Fruit fly (Drosophila melanogaster) whole organism, embryonic: ENCODE data around the gene CG5639.

Experiments
- Ada2b ChIP-seq: fragments of 200-800 bp; sonication (Bioruptor generic); IDR thresholded peaks from 2 replicates; pipeline ENCODE4 v1.3.6; 2022; ENCODE audit warnings: missing biosample characterization, missing genetic modification characterization
- CG10543 ChIP-seq: fragments of 200-800 bp; sonication (Bioruptor generic); optimal IDR thresholded peaks from 3 replicates; lab custom pipeline; 2017; ENCODE audit warnings: missing biosample characterization, mild to moderate bottlenecking, missing genetic modification characterization, moderate library complexity
- CG11456 ChIP-seq: fragments of 200-800 bp; sonication (Bioruptor generic); IDR thresholded peaks from 3 replicates; pipeline ENCODE4 v1.3.6; 2022; ENCODE audit warnings: missing biosample characterization, missing genetic modification characterization
- CG11696 ChIP-seq: fragments of 200-800 bp; sonication (Bioruptor generic); IDR thresholded peaks from 2 replicates; pipeline ENCODE4 v1.3.6; 2022; ENCODE audit warnings: missing biosample characterization, missing genetic modification characterization
- CG13624 ChIP-seq: fragments of 200-800 bp; sonication (Bioruptor generic); optimal IDR thresholded peaks from 2 replicates; lab custom pipeline; 2016; ENCODE audit warnings: missing biosample characterization, missing genetic modification characterization
- CG14050 ChIP-seq: fragments of 200-800 bp; sonication (Bioruptor generic); IDR thresholded peaks from 3 replicates; pipeline ENCODE4 v1.3.6; 2022; ENCODE audit warnings: missing biosample characterization, missing genetic modification characterization
- CG15514 ChIP-seq: fragments of 200-800 bp; sonication (Bioruptor generic); optimal IDR thresholded peaks from 3 replicates; lab custom pipeline; 2017; ENCODE audit warnings: missing biosample characterization, missing genetic modification characterization, mild to moderate bottlenecking, moderate library complexity, missing genetic modification reagents
- CG1602 ChIP-seq: fragments of 200-800 bp; sonication (Bioruptor generic); optimal IDR thresholded peaks from 3 replicates; lab custom pipeline; 2016; ENCODE audit warnings: missing biosample characterization, missing genetic modification characterization
- CG17359 ChIP-seq: fragments of 200-800 bp; sonication (Bioruptor generic); optimal IDR thresholded peaks from 3 replicates; lab custom pipeline; 2018; ENCODE audit warnings: missing biosample characterization, mild to moderate bottlenecking, missing genetic modification characterization, moderate library complexity
- CG17612 ChIP-seq: fragments of 200-800 bp; sonication (Bioruptor generic); IDR thresholded peaks from 2 replicates; pipeline ENCODE4 v1.3.6; 2022; ENCODE audit warnings: missing biosample characterization, missing genetic modification characterization
- CG18262 ChIP-seq: fragments of 200-800 bp; optimal IDR thresholded peaks from 3 replicates; lab custom pipeline; 2019; ENCODE audit warnings: missing biosample characterization, mild to moderate bottlenecking, missing genetic modification characterization, moderate library complexity
- CG1832 ChIP-seq: fragments of 200-800 bp; sonication (Bioruptor generic); optimal IDR thresholded peaks from 2 replicates; lab custom pipeline; 2017; ENCODE audit warnings: missing biosample characterization, mild to moderate bottlenecking, missing genetic modification characterization, inconsistent platforms
- CG2199 ChIP-seq: fragments of 200-800 bp; sonication (Bioruptor generic); IDR thresholded peaks from 3 replicates; pipeline ENCODE4 v1.3.6; 2022; ENCODE audit warnings: missing biosample characterization, missing genetic modification characterization
- CG4282 ChIP-seq: fragments of 200-800 bp; sonication (Bioruptor generic); optimal IDR thresholded peaks from 2 replicates; lab custom pipeline; 2016; ENCODE audit warnings: missing biosample characterization, missing genetic modification characterization
- CG4424 ChIP-seq: fragments of 200-800 bp; sonication (Bioruptor generic); optimal IDR thresholded peaks from 3 replicates; lab custom pipeline; 2016; ENCODE audit warnings: missing biosample characterization, missing genetic modification characterization
- CG4617 ChIP-seq: fragments of 200-800 bp; sonication (Bioruptor generic); optimal IDR thresholded peaks from 3 replicates; lab custom pipeline; 2016; ENCODE audit warnings: missing biosample characterization, missing genetic modification characterization, borderline replicate concordance
- CG6654 ChIP-seq: fragments of 200-800 bp; sonication (Bioruptor generic); optimal IDR thresholded peaks from 2 replicates; lab custom pipeline; 2017; ENCODE audit warnings: missing biosample characterization, mild to moderate bottlenecking, missing genetic modification characterization
- CG7745 ChIP-seq: fragments of 200-800 bp; sonication (Bioruptor generic); optimal IDR thresholded peaks from 2 replicates; lab custom pipeline; 2018; ENCODE audit warnings: missing biosample characterization, mild to moderate bottlenecking, missing genetic modification characterization, moderate library complexity
- CG7963 ChIP-seq: fragments of 200-800 bp; sonication (Bioruptor generic); IDR thresholded peaks from 3 replicates; pipeline ENCODE4 v1.3.6; 2022; ENCODE audit warnings: missing biosample characterization, missing genetic modification characterization; ENCODE audit not compliant: partially characterized antibody
- CG9215 ChIP-seq: fragments of 200-800 bp; sonication (Bioruptor generic); IDR thresholded peaks from 2 replicates; pipeline ENCODE4 v1.3.6; 2022; ENCODE audit warnings: missing biosample characterization, missing genetic modification characterization
- CrebB ChIP-seq: fragments of 200-800 bp; sonication (Bioruptor generic); optimal IDR thresholded peaks from 3 replicates; lab custom pipeline; 2018; ENCODE audit warnings: missing biosample characterization, mild to moderate bottlenecking, missing genetic modification characterization
- D19B ChIP-seq: fragments of 200-800 bp; sonication (Bioruptor generic); optimal IDR thresholded peaks from 2 replicates; lab custom pipeline; 2017; ENCODE audit warnings: missing biosample characterization, mild to moderate bottlenecking, missing genetic modification characterization
- Dll ChIP-seq: fragments of 200-800 bp; sonication (Bioruptor generic); IDR thresholded peaks from 4 replicates; pipeline ENCODE4 v1.3.6; 2022; ENCODE audit warnings: missing biosample characterization, missing genetic modification characterization; ENCODE audit not compliant: partially characterized antibody
- E2f2 ChIP-seq: fragments of 200-800 bp; sonication (Bioruptor generic); IDR thresholded peaks from 2 replicates; pipeline ENCODE4 v1.3.6; 2022; ENCODE audit warnings: missing biosample characterization, missing genetic modification characterization
- Gug ChIP-seq: fragments of 200-800 bp; sonication (Bioruptor generic); IDR thresholded peaks from 4 replicates; pipeline ENCODE4 v1.3.6; 2022; ENCODE audit warnings: missing biosample characterization, missing genetic modification characterization
- HLHmδ ChIP-seq: fragments of 200-800 bp; sonication (Bioruptor generic); optimal IDR thresholded peaks from 2 replicates; lab custom pipeline; 2018; ENCODE audit warnings: missing biosample characterization, mild to moderate bottlenecking, missing genetic modification characterization, moderate library complexity
- Hmx ChIP-seq: fragments of 200-800 bp; sonication (Bioruptor generic); optimal IDR thresholded peaks from 2 replicates; lab custom pipeline; 2016; ENCODE audit warnings: missing biosample characterization, missing genetic modification characterization
- MESR4 ChIP-seq: fragments of 200-800 bp; sonication (Bioruptor generic); optimal IDR thresholded peaks from 2 replicates; lab custom pipeline; 2018; ENCODE audit warnings: missing biosample characterization, mild to moderate bottlenecking, missing genetic modification characterization, moderate library complexity
- Meics ChIP-seq: fragments of 200-800 bp; sonication (Bioruptor generic); optimal IDR thresholded peaks from 2 replicates; lab custom pipeline; 2017; ENCODE audit warnings: missing biosample characterization, mild to moderate bottlenecking, missing genetic modification characterization
- PHDP ChIP-seq: fragments of 200-800 bp; sonication (Bioruptor generic); optimal IDR thresholded peaks from 3 replicates; lab custom pipeline; 2018; ENCODE audit warnings: missing biosample characterization, mild to moderate bottlenecking, missing genetic modification characterization, moderate library complexity
- Ravus ChIP-seq: fragments of 200-800 bp; sonication (Bioruptor generic); IDR thresholded peaks from 2 replicates; pipeline ENCODE4 v1.3.6; 2022; ENCODE audit warnings: missing biosample characterization, missing genetic modification characterization
- Scr ChIP-seq: fragments of 200-800 bp; sonication (Bioruptor generic); IDR thresholded peaks from 2 replicates; pipeline ENCODE4 v1.3.6; 2022; ENCODE audit warnings: missing biosample characterization, missing genetic modification characterization; ENCODE audit not compliant: partially characterized antibody
- YL-1 ChIP-seq: fragments of 200-800 bp; sonication (Bioruptor generic); optimal IDR thresholded peaks from 3 replicates; lab custom pipeline; 2017; ENCODE audit warnings: missing biosample characterization, mild to moderate bottlenecking, missing genetic modification characterization
- ac ChIP-seq: fragments of 200-800 bp; sonication (Bioruptor generic); optimal IDR thresholded peaks from 3 replicates; lab custom pipeline; 2017; ENCODE audit warnings: missing biosample characterization, mild to moderate bottlenecking, missing genetic modification characterization
- ash1 ChIP-seq: fragments of 200-800 bp; sonication (Bioruptor generic); optimal IDR thresholded peaks from 2 replicates; lab custom pipeline; 2018; ENCODE audit warnings: missing biosample characterization, mild to moderate bottlenecking, missing genetic modification characterization
- bigmax ChIP-seq: fragments of 200-800 bp; sonication (Bioruptor generic); optimal IDR thresholded peaks from 2 replicates; lab custom pipeline; 2018; ENCODE audit warnings: missing biosample characterization, mild to moderate bottlenecking, missing genetic modification characterization
- corto ChIP-seq: fragments of 200-800 bp; sonication (Bioruptor generic); optimal IDR thresholded peaks from 2 replicates; lab custom pipeline; 2016; ENCODE audit warnings: missing biosample characterization, mild to moderate bottlenecking, missing genetic modification characterization, moderate library complexity
- eyg ChIP-seq: fragments of 200-800 bp; sonication (Bioruptor generic); optimal IDR thresholded peaks from 3 replicates; lab custom pipeline; 2016; ENCODE audit warnings: missing biosample characterization, missing genetic modification characterization
- fu2 ChIP-seq: fragments of 200-800 bp; sonication (Bioruptor generic); optimal IDR thresholded peaks from 2 replicates; lab custom pipeline; 2016; ENCODE audit warnings: missing biosample characterization, missing genetic modification characterization
- grau ChIP-seq: fragments of 200-800 bp; optimal IDR thresholded peaks from 3 replicates; lab custom pipeline; 2019; ENCODE audit warnings: missing biosample characterization, mild to moderate bottlenecking, missing genetic modification characterization, moderate library complexity
- ind ChIP-seq: fragments of 200-800 bp; sonication (Bioruptor generic); optimal IDR thresholded peaks from 3 replicates; lab custom pipeline; 2016; ENCODE audit warnings: missing biosample characterization, missing genetic modification characterization
- jing ChIP-seq: fragments of 200-800 bp; sonication (Bioruptor generic); optimal IDR thresholded peaks from 2 replicates; lab custom pipeline; 2018; ENCODE audit warnings: missing biosample characterization, mild to moderate bottlenecking, missing genetic modification characterization
- otp ChIP-seq: fragments of 200-800 bp; sonication (Bioruptor generic); IDR thresholded peaks from 3 replicates; pipeline ENCODE4, ENCODE4 v1.3.6; 2022; ENCODE audit warnings: missing biosample characterization, missing genetic modification characterization
- pnt ChIP-seq: fragments of 200-800 bp; sonication (Bioruptor generic); optimal IDR thresholded peaks from 3 replicates; lab custom pipeline; 2016; ENCODE audit warnings: missing biosample characterization, missing genetic modification characterization
- psq ChIP-seq: fragments of 200-800 bp; sonication (Bioruptor generic); optimal IDR thresholded peaks from 2 replicates; lab custom pipeline; 2017; ENCODE audit warnings: missing biosample characterization, missing genetic modification characterization
- ssp ChIP-seq: fragments of 200-800 bp; sonication (Bioruptor generic); IDR thresholded peaks from 2 replicates; pipeline ENCODE4 v1.3.6; 2022; ENCODE audit warnings: missing biosample characterization, missing genetic modification characterization
- stc ChIP-seq: fragments of 200-800 bp; sonication (Bioruptor generic); IDR thresholded peaks from 2 replicates; pipeline ENCODE4 v1.3.6; 2022; ENCODE audit warnings: missing biosample characterization, missing genetic modification characterization
- usp ChIP-seq: fragments of >200 bp; optimal IDR thresholded peaks from 2 replicates; lab custom pipeline; 2017; ENCODE audit warnings: missing biosample characterization, missing genetic modification characterization
- vnd ChIP-seq: fragments of 200-800 bp; sonication (Bioruptor generic); IDR thresholded peaks from 3 replicates; pipeline ENCODE4 v1.3.6; 2022; ENCODE audit warnings: missing biosample characterization, missing genetic modification characterization; ENCODE audit not compliant: partially characterized antibody
- z ChIP-seq: fragments of 200-800 bp; sonication (Bioruptor generic); IDR thresholded peaks from 3 replicates; pipeline ENCODE4 v1.3.6; 2022; ENCODE audit warnings: missing biosample characterization, missing genetic modification characterization
- zen2 ChIP-seq: fragments of 200-800 bp; sonication (Bioruptor generic); IDR thresholded peaks from 3 replicates; pipeline ENCODE4 v1.3.6; 2022; ENCODE audit warnings: missing biosample characterization, missing genetic modification characterization; ENCODE audit not compliant: partially characterized antibody

The CG5639 gene

dm6 chr3R:27582634-27583181 lies 13.2 kb downstream of the CG5639 start, which contains the start of gene pins (continued):
- TF ChIP-seq corto (GFP tag; lab: Kevin White, UChicago) (no peak), CG10543 (GFP tag; lab: Kevin White, UChicago) (no peak), otp (GFP tag; lab: Robert Waterston, UW) (no peak), CG1602 (GFP tag; lab: Kevin White, UChicago) (no peak), CG17359 (tag; lab: Kevin White, UChicago) (no peak), fu2 (no peak), CG2199 (GFP tag; lab: Robert Waterston, UW) (no peak), CG4282 (GFP tag; lab: Kevin White, UChicago) (no peak), zen2 (GFP tag; lab: Robert Waterston, UW) (no peak), ash1 (no peak), CG18262 (tag; lab: Kevin White, UChicago) (no peak), eyg (GFP tag; lab: Kevin White, UChicago) (no peak), Ravus (GFP tag; lab: Robert Waterston, UW) (no peak), grau (tag; lab: Kevin White, UChicago) (no peak), CG4617 (GFP tag; lab: Kevin White, UChicago) (peak; percentile 66), CG14050 (GFP tag; lab: Robert Waterston, UW) (no peak), CG13624 (no peak), CG7745 (no peak), ac (no peak), CG15514 (GFP tag; lab: Kevin White, UChicago) (no peak), CG11696 (GFP tag; lab: Robert Waterston, UW) (no peak), psq (GFP tag; lab: Kevin White, UChicago) (no peak), Dll (GFP tag; lab: Robert Waterston, UW) (0 out of 4 replicates have a peak, but pooled peaks have one; percentile 42), CrebB (tag; lab: Kevin White, UChicago) (no peak), CG9215 (GFP tag; lab: Robert Waterston, UW) (no peak), PHDP (no peak), ind (GFP tag; lab: Kevin White, UChicago) (no peak), vnd (GFP tag; lab: Robert Waterston, UW) (no peak), MESR4 (GFP tag; lab: Kevin White, UChicago) (peak; percentile 92), CG11456 (GFP tag; lab: Robert Waterston, UW) (no peak), z (GFP tag; lab: Robert Waterston, UW) (0 out of 3 replicates have a peak, but pooled peaks have one; percentile 12), CG1832 (GFP tag; lab: Kevin White, UChicago) (no peak), jing (GFP tag; lab: Kevin White, UChicago) (no peak), CG17612 (no peak), D19B (GFP tag; lab: Kevin White, UChicago) (no peak), usp (GFP tag; lab: Kevin White, UChicago) (no peak), HLHmδ (no peak), ssp (no peak), bigmax (GFP tag; lab: Kevin White, UChicago) (no peak), CG6654 (no peak), E2f2 (GFP tag; lab: Robert Waterston, UW) (no peak), YL-1 (GFP tag; lab: Kevin White, UChicago) (no peak), Ada2b (GFP tag; lab: Robert Waterston, UW) (no peak), Meics (GFP tag; lab: Kevin White, UChicago) (no peak), Gug (GFP tag; lab: Robert Waterston, UW) (no peak), pnt (GFP tag; lab: Kevin White, UChicago) (no peak), Hmx (GFP tag; lab: Kevin White, UChicago) (no peak), stc (no peak), Scr (GFP tag; lab: Robert Waterston, UW) (peak; percentile 16; the same call in 1 of the 2 replicates), CG4424 (GFP tag; lab: Kevin White, UChicago) (no peak), CG7963 (0 out of 3 replicates have a peak, but pooled peaks have one; percentile 36)
